Fruit fly (Drosophila melanogaster) whole organism, embryonic: Measurements from ENCODE around the gene Drs.

Experiments used
- Antp ChIP-seq: fragments of 200-800 bp; sonication (Bioruptor generic); optimal IDR thresholded peaks from 3 replicates; lab custom pipeline; 2016; ENCODE audit warnings: missing biosample characterization, missing genetic modification characterization
- Asciz ChIP-seq: fragments of 200-800 bp; sonication (Bioruptor generic); optimal IDR thresholded peaks from 2 replicates; lab custom pipeline; 2017; ENCODE audit warnings: missing biosample characterization, mild to moderate bottlenecking, missing genetic modification characterization, missing genetic modification reagents
- Awh ChIP-seq: fragments of 200-800 bp; sonication (Bioruptor generic); IDR thresholded peaks from 2 replicates; pipeline ENCODE4, ENCODE4 v1.3.6; 2022; ENCODE audit warnings: missing biosample characterization, missing genetic modification characterization
- BtbVII ChIP-seq: fragments of 200-800 bp; sonication (Bioruptor generic); optimal IDR thresholded peaks from 3 replicates; lab custom pipeline; 2017; ENCODE audit warnings: missing biosample characterization, mild to moderate bottlenecking, missing genetic modification characterization
- C15 ChIP-seq: fragments of 200-800 bp; sonication (Bioruptor generic); IDR thresholded peaks from 3 replicates; pipeline ENCODE4 v1.3.6; 2022; ENCODE audit warnings: missing biosample characterization, missing genetic modification characterization
- CG12071 ChIP-seq: fragments of 200-800 bp; sonication (Bioruptor generic); optimal IDR thresholded peaks from 3 replicates; lab custom pipeline; 2018; ENCODE audit warnings: missing biosample characterization, mild to moderate bottlenecking, missing genetic modification characterization
- CG12391 ChIP-seq: fragments of 200-800 bp; sonication (Bioruptor generic); optimal IDR thresholded peaks from 3 replicates; lab custom pipeline; 2018; ENCODE audit warnings: missing biosample characterization, mild to moderate bottlenecking, missing genetic modification characterization, moderate library complexity
- CG12942 ChIP-seq: fragments of 200-800 bp; sonication (Bioruptor generic); optimal IDR thresholded peaks from 3 replicates; lab custom pipeline; 2016; ENCODE audit warnings: missing biosample characterization, missing genetic modification characterization
- CG13123 ChIP-seq: fragments of 200-800 bp; sonication (Bioruptor generic); optimal IDR thresholded peaks from 2 replicates; lab custom pipeline; 2016; ENCODE audit warnings: missing biosample characterization, missing genetic modification characterization
- CG13424 ChIP-seq: fragments of 200-800 bp; sonication (Bioruptor generic); optimal IDR thresholded peaks from 2 replicates; lab custom pipeline; 2019; ENCODE audit warnings: missing biosample characterization, mild to moderate bottlenecking, missing genetic modification characterization, moderate library complexity
- CG14441 ChIP-seq: fragments of 200-800 bp; sonication (Bioruptor generic); IDR thresholded peaks from 2 replicates; pipeline ENCODE4 v1.3.6; 2022; ENCODE audit warnings: missing biosample characterization, missing genetic modification characterization
- CG1602 ChIP-seq: fragments of 200-800 bp; sonication (Bioruptor generic); optimal IDR thresholded peaks from 3 replicates; lab custom pipeline; 2016; ENCODE audit warnings: missing biosample characterization, missing genetic modification characterization
- CG16813 ChIP-seq: fragments of 200-800 bp; sonication (Bioruptor generic); IDR thresholded peaks from 3 replicates; pipeline ENCODE4 v1.3.6; 2022; ENCODE audit warnings: missing biosample characterization, missing genetic modification characterization; ENCODE audit not compliant: partially characterized antibody
- CG17186 ChIP-seq: fragments of 200-800 bp; sonication (Bioruptor generic); optimal IDR thresholded peaks from 3 replicates; lab custom pipeline; 2017; ENCODE audit warnings: missing biosample characterization, missing genetic modification reagents, missing genetic modification characterization
- CG17802 ChIP-seq: fragments of 200-800 bp; sonication (Bioruptor generic); optimal IDR thresholded peaks from 2 replicates; lab custom pipeline; 2018; ENCODE audit warnings: missing biosample characterization, mild to moderate bottlenecking, missing genetic modification characterization, moderate library complexity
- CG2116 ChIP-seq: fragments of 200-800 bp; sonication (Bioruptor generic); optimal IDR thresholded peaks from 3 replicates; lab custom pipeline; 2018; ENCODE audit warnings: missing biosample characterization, mild to moderate bottlenecking, missing genetic modification characterization
- CG2129 ChIP-seq: fragments of 200-800 bp; sonication (Bioruptor generic); IDR thresholded peaks from 2 replicates; pipeline ENCODE4 v1.3.6; 2022; ENCODE audit warnings: missing biosample characterization, missing genetic modification characterization; ENCODE audit not compliant: partially characterized antibody
- CG34224 ChIP-seq: fragments of 200-800 bp; sonication (Bioruptor generic); IDR thresholded peaks from 3 replicates; pipeline ENCODE4 v1.3.6; 2022; ENCODE audit warnings: missing biosample characterization, missing genetic modification characterization; ENCODE audit not compliant: partially characterized antibody
- CG4328 ChIP-seq: fragments of 200-800 bp; sonication (Bioruptor generic); optimal IDR thresholded peaks from 3 replicates; lab custom pipeline; 2017; ENCODE audit warnings: missing biosample characterization, missing genetic modification reagents, missing genetic modification characterization
- CG4617 ChIP-seq: fragments of 200-800 bp; sonication (Bioruptor generic); optimal IDR thresholded peaks from 3 replicates; lab custom pipeline; 2016; ENCODE audit warnings: missing biosample characterization, missing genetic modification characterization, borderline replicate concordance
- CG4707 ChIP-seq: fragments of 200-800 bp; sonication (Bioruptor generic); optimal IDR thresholded peaks from 2 replicates; lab custom pipeline; 2018; ENCODE audit warnings: missing biosample characterization, mild to moderate bottlenecking, missing genetic modification characterization, moderate library complexity
- CrebB ChIP-seq: fragments of 200-800 bp; sonication (Bioruptor generic); optimal IDR thresholded peaks from 3 replicates; lab custom pipeline; 2018; ENCODE audit warnings: missing biosample characterization, mild to moderate bottlenecking, missing genetic modification characterization
- Dad ChIP-seq: fragments of 200-800 bp; sonication (Bioruptor generic); optimal IDR thresholded peaks from 3 replicates; lab custom pipeline; 2016; ENCODE audit warnings: missing biosample characterization, missing genetic modification characterization
- Doc2 ChIP-seq: fragments of 200-800 bp; sonication (Bioruptor generic); IDR thresholded peaks from 2 replicates; pipeline ENCODE4 v1.3.6; 2022; ENCODE audit warnings: missing biosample characterization, missing genetic modification characterization
- Hand ChIP-seq: fragments of 200-800 bp; sonication (Bioruptor generic); optimal IDR thresholded peaks from 2 replicates; lab custom pipeline; 2017; ENCODE audit warnings: mild to moderate bottlenecking, missing biosample characterization, missing genetic modification reagents, missing genetic modification characterization
- Kr ChIP-seq: fragments of 200-800 bp; sonication (Bioruptor generic); optimal IDR thresholded peaks from 2 replicates; lab custom pipeline; 2017; ENCODE audit warnings: missing biosample characterization, mild to moderate bottlenecking, missing genetic modification characterization
- Lhr ChIP-seq: fragments of 200-800 bp; sonication (Bioruptor generic); optimal IDR thresholded peaks from 3 replicates; lab custom pipeline; 2017; ENCODE audit warnings: mild to moderate bottlenecking, missing biosample characterization, missing genetic modification reagents, missing genetic modification characterization
- Max ChIP-seq: fragments of 200-800 bp; sonication (Bioruptor generic); optimal IDR thresholded peaks from 2 replicates; lab custom pipeline; 2016; ENCODE audit warnings: missing biosample characterization, mild to moderate bottlenecking, missing genetic modification characterization
- Nf-YB ChIP-seq: fragments of 200-800 bp; sonication (Bioruptor generic); optimal IDR thresholded peaks from 3 replicates; lab custom pipeline; 2019; ENCODE audit warnings: missing biosample characterization, mild to moderate bottlenecking, missing genetic modification characterization, moderate library complexity
- Pdp1 ChIP-seq, 2 experiments: fragments of 200-800 bp; sonication (Bioruptor generic); optimal IDR thresholded peaks; 3 replicates each; lab custom pipeline; 2016; ENCODE audit warnings: missing biosample characterization in 2 of 2, missing genetic modification characterization in 2 of 2, mild to moderate bottlenecking in 1 of 2, moderate library complexity in 1 of 2
- ato ChIP-seq: fragments of 200-800 bp; sonication (Bioruptor generic); IDR thresholded peaks from 2 replicates; pipeline ENCODE4 v1.3.6; 2022; ENCODE audit warnings: missing biosample characterization, missing genetic modification characterization; ENCODE audit not compliant: partially characterized antibody
- az2 ChIP-seq: fragments of 200-800 bp; sonication (Bioruptor generic); optimal IDR thresholded peaks from 3 replicates; lab custom pipeline; 2016; ENCODE audit warnings: missing biosample characterization, missing genetic modification characterization
- bowl ChIP-seq: fragments of 200-800 bp; sonication (Bioruptor generic); IDR thresholded peaks from 2 replicates; pipeline ENCODE4 v1.3.6; 2022; ENCODE audit warnings: missing biosample characterization, missing genetic modification characterization
- danr ChIP-seq: fragments of 200-800 bp; sonication (Bioruptor generic); IDR thresholded peaks from 2 replicates; pipeline ENCODE4 v1.3.6; 2022; ENCODE audit warnings: missing biosample characterization, missing genetic modification characterization
- en ChIP-seq: fragments of 200-800 bp; sonication (Bioruptor generic); optimal IDR thresholded peaks from 2 replicates; lab custom pipeline; 2016; ENCODE audit warnings: missing biosample characterization, missing genetic modification characterization
- gem ChIP-seq: fragments of 200-800 bp; sonication (Bioruptor generic); optimal IDR thresholded peaks from 2 replicates; lab custom pipeline; 2019; ENCODE audit warnings: missing biosample characterization, mild to moderate bottlenecking, missing genetic modification characterization, moderate library complexity
- lov ChIP-seq, 2 experiments: fragments of 200-800 bp in 1 of 2; fragments of >200 bp in 1 of 2; sonication (Bioruptor generic) in 1 of 2; IDR thresholded peaks in 1 of 2; optimal IDR thresholded peaks in 1 of 2; 2 replicates in 1 of 2; 3 replicates in 1 of 2; pipeline versions ENCODE4 v1.3.6 to Lab custom; 2017 to 2022; ENCODE audit warnings: missing biosample characterization in 1 of 2, missing genetic modification characterization in 1 of 2
- org-1 ChIP-seq: fragments of 200-800 bp; sonication (Bioruptor generic); optimal IDR thresholded peaks from 2 replicates; lab custom pipeline; 2017; ENCODE audit warnings: missing biosample characterization, missing genetic modification characterization
- pb ChIP-seq: fragments of 200-800 bp; sonication (Bioruptor generic); optimal IDR thresholded peaks from 3 replicates; lab custom pipeline; 2016; ENCODE audit warnings: missing biosample characterization, missing genetic modification characterization
- peb ChIP-seq: fragments of 200-800 bp; sonication (Bioruptor generic); IDR thresholded peaks from 2 replicates; pipeline ENCODE4 v1.3.6; 2022; ENCODE audit warnings: missing biosample characterization, missing genetic modification characterization
- phol ChIP-seq: fragments of 200-800 bp; sonication (Bioruptor generic); optimal IDR thresholded peaks from 3 replicates; lab custom pipeline; 2018; ENCODE audit warnings: missing biosample characterization, mild to moderate bottlenecking, missing genetic modification characterization, moderate library complexity
- pnt ChIP-seq: fragments of 200-800 bp; sonication (Bioruptor generic); optimal IDR thresholded peaks from 3 replicates; lab custom pipeline; 2016; ENCODE audit warnings: missing biosample characterization, missing genetic modification characterization
- salm ChIP-seq: fragments of 200-800 bp; sonication (Bioruptor generic); optimal IDR thresholded peaks from 2 replicates; lab custom pipeline; 2018; ENCODE audit warnings: missing biosample characterization, mild to moderate bottlenecking, missing genetic modification characterization
- sc ChIP-seq, 3 experiments: fragments of >200 bp in 2 of 3; fragments of 200-800 bp in 1 of 3; sonication (Bioruptor generic) in 1 of 3; optimal IDR thresholded peaks; 2 replicates in 2 of 3; 3 replicates in 1 of 3; lab custom pipeline; 2017; ENCODE audit warnings: mild to moderate bottlenecking in 1 of 3, missing biosample characterization in 1 of 3, missing genetic modification characterization in 1 of 3, missing genetic modification reagents in 1 of 3
- sima ChIP-seq: fragments of 200-800 bp; sonication (Bioruptor generic); optimal IDR thresholded peaks from 2 replicates; lab custom pipeline; 2016; ENCODE audit warnings: missing biosample characterization, missing genetic modification characterization
- sisA ChIP-seq: fragments of 200-800 bp; sonication (Bioruptor generic); IDR thresholded peaks from 2 replicates; pipeline ENCODE4 v1.3.6; 2022; ENCODE audit warnings: missing biosample characterization, missing genetic modification characterization
- sna ChIP-seq: fragments of 200-800 bp; sonication (Bioruptor generic); IDR thresholded peaks from 2 replicates; pipeline ENCODE4 v1.3.6; 2022; ENCODE audit warnings: missing biosample characterization, missing genetic modification characterization; ENCODE audit not compliant: partially characterized antibody
- sr ChIP-seq: fragments of 200-800 bp; sonication (Bioruptor generic); IDR thresholded peaks from 3 replicates; pipeline ENCODE4 v1.3.6; 2022; ENCODE audit warnings: missing biosample characterization, missing genetic modification characterization

Drs gene

dm6 chr3L:3373994-3374623 is 4.8 kb downstream of the Drs start, which contains the start of the genes Ythdc1 and CG12010 (continued):
- TF ChIP-seq CG2116 (peak; percentile 76), peb (GFP tag; lab: Robert Waterston, UW) (no peak), Dad (GFP tag; lab: Kevin White, UChicago) (no peak), CG2129 (peak; percentile 68), pnt (GFP tag; lab: Kevin White, UChicago) (no peak), CG17802 (tag; lab: Kevin White, UChicago) (peak; percentile 88), CG13424 (tag; lab: Kevin White, UChicago) (no peak), Kr (GFP tag; lab: Kevin White, UChicago) (no peak), salm (tag; lab: Kevin White, UChicago) (no peak), sna (peak; percentile 85), Awh (GFP tag; lab: Robert Waterston, UW) (no peak), CG12942 (GFP tag; lab: Kevin White, UChicago) (no peak), Pdp1 (GFP tag; optimal IDR thresholded peaks at IDR 0.05; lab: Kevin White, UChicago) (peak in 1 of 2 experiments; percentile 51), gem (tag; lab: Kevin White, UChicago) (no peak), Max (no peak), phol (peak; percentile 88), CG12071 (GFP tag; lab: Kevin White, UChicago) (no peak), ato (peak; percentile 94), C15 (no peak), CG4328 (GFP tag; lab: Kevin White, UChicago) (no peak), pb (no peak), Antp (GFP tag; lab: Kevin White, UChicago) (no peak), Hand (GFP tag; lab: Kevin White, UChicago) (no peak), sisA (GFP tag; lab: Robert Waterston, UW) (no peak), CG34224 (GFP tag; lab: Robert Waterston, UW) (peak; percentile 81), CrebB (no peak), CG13123 (GFP tag; lab: Kevin White, UChicago) (no peak), CG12391 (tag; lab: Kevin White, UChicago) (peak; percentile 7), sima (GFP tag; lab: Kevin White, UChicago) (no peak), en (GFP tag; lab: Kevin White, UChicago) (no peak), CG17186 (peak; percentile 73), sc (optimal IDR thresholded peaks at IDR 0.05; lab: Kevin White, UChicago) (no peak), sc (GFP tag; optimal IDR thresholded peaks at IDR 0.05; lab: Kevin White, UChicago) (no peak), Nf-YB (peak; percentile 92), CG1602 (no peak), CG4707 (GFP tag; lab: Kevin White, UChicago) (no peak), Doc2 (GFP tag; lab: Robert Waterston, UW) (no peak), bowl (no peak), CG4617 (GFP tag; lab: Kevin White, UChicago) (peak; percentile 87), CG16813 (GFP tag; lab: Robert Waterston, UW) (peak; percentile 91), org-1 (no peak), Lhr (GFP tag; lab: Kevin White, UChicago) (no peak), danr (no peak), Asciz (GFP tag; lab: Kevin White, UChicago) (no peak), BtbVII (GFP tag; lab: Kevin White, UChicago) (no peak), CG14441 (GFP tag; lab: Robert Waterston, UW) (no peak), sr (no peak; the same call in 1 of the 3 replicates), az2 (GFP tag; lab: Kevin White, UChicago) (no peak), lov (optimal IDR thresholded peaks at IDR 0.05; lab: Kevin White, UChicago) (no peak), lov (GFP tag; IDR thresholded peaks at IDR 0.05; lab: Robert Waterston, UW) (no peak)
